Fruit fly (Drosophila melanogaster) whole organism, embryonic: ENCODE measurements around the gene mino.
"Not testable (repeated sequence)": the region's sequence is repeated elsewhere in the genome, so short reads cannot be mapped to it uniquely, and the experiment has no call there.

ENCODE experiments used
- CG6175 ChIP-seq: fragments of 200-800 bp; sonication (Bioruptor generic); IDR thresholded peaks from 3 replicates; pipeline ENCODE4 v1.3.6; 2022; ENCODE audit warnings: missing biosample characterization, missing genetic modification characterization
- CkIIα-i1 ChIP-seq: fragments of 200-800 bp; sonication (Bioruptor generic); IDR thresholded peaks from 2 replicates; pipeline ENCODE4 v1.3.6; 2022; ENCODE audit warnings: missing biosample characterization, missing genetic modification characterization
- z ChIP-seq: fragments of 200-800 bp; sonication (Bioruptor generic); IDR thresholded peaks from 3 replicates; pipeline ENCODE4 v1.3.6; 2022; ENCODE audit warnings: missing biosample characterization, missing genetic modification characterization

- TF ChIP-seq z (GFP tag; lab: Robert Waterston, UW); CkIIα-i1 (GFP tag; lab: Robert Waterston, UW); CG6175: not testable (repeated sequence)
Measured at dm6 chr3R:27963119-27963518, 38.1 kb downstream of the mino start, which contains the start of the genes CG31131 and CG4849.
